Worm (Caenorhabditis elegans): ENCODE data around the gene K02F6.6.

K02F6.6 gene

ce11 chrII:2564899-2565298, 34.3 kb downstream of the K02F6.6 start, which contains the start of gene usp-39 (continued):
- TF ChIP-seq sptf-2 (GFP tag; optimal IDR thresholded peaks at IDR 0.05) (no peak), Y56A3A.18 (GFP tag; IDR thresholded peaks at IDR 0.05) (0 out of 2 replicates have a peak, but pooled peaks have one; percentile 60), atf-7 (tag; optimal IDR thresholded peaks at IDR 0.05) (no peak), hmg-1.2 (GFP tag; IDR thresholded peaks at IDR 0.05) (no peak; the same call in none of the 2 replicates), nhr-120 (GFP tag; IDR thresholded peaks at IDR 0.05) (no peak), dpl-1 (GFP tag; optimal IDR thresholded peaks at IDR 0.05) (peak; percentile 52), hmg-20 (GFP tag; IDR thresholded peaks at IDR 0.05) (0 out of 2 replicates have a peak, but pooled peaks have one; percentile 26), snpc-1.3 (tag; optimal IDR thresholded peaks at IDR 0.05; ENCODE audit: insufficient read depth) (peak; percentile 66), ceh-40 (GFP tag; IDR thresholded peaks at IDR 0.05) (no peak), F37B4.10 (GFP tag; IDR thresholded peaks at IDR 0.05) (no peak), Y53G8AR.9 (GFP tag; conservative IDR thresholded peaks at IDR 0.05) (no peak), F33H1.4 (GFP tag; IDR thresholded peaks at IDR 0.05) (peak; percentile 53), lin-35 (GFP tag; optimal IDR thresholded peaks at IDR 0.05) (peak in 1 of 3 experiments; percentile 89), madf-8 (GFP tag; conservative IDR thresholded peaks at IDR 0.05) (peak; percentile 43), ceh-91 (GFP tag; IDR thresholded peaks at IDR 0.05) (no peak), snpc-1.1 (tag; optimal IDR thresholded peaks at IDR 0.05; ENCODE audit: insufficient read depth) (peak; percentile 45), B0035.1 (tag; optimal IDR thresholded peaks at IDR 0.05) (no peak), pbrm-1 (GFP tag; IDR thresholded peaks at IDR 0.05) (0 out of 2 replicates have a peak, but pooled peaks have one; percentile 33), akir-1 (GFP tag; optimal IDR thresholded peaks at IDR 0.05) (no peak), F49E8.2 (tag; optimal IDR thresholded peaks at IDR 0.05; ENCODE audit: insufficient read depth) (peak; percentile 11), madf-6 (GFP tag; IDR thresholded peaks at IDR 0.05) (peak; percentile 74), madf-10 (tag; optimal IDR thresholded peaks at IDR 0.05) (no peak), rcor-1 (GFP tag; IDR thresholded peaks at IDR 0.05) (peak; percentile 69), lin-54 (GFP tag; optimal IDR thresholded peaks at IDR 0.05) (peak; percentile 84), bed-1 (GFP tag; IDR thresholded peaks at IDR 0.05) (no peak), K12H6.12 (tag; optimal IDR thresholded peaks at IDR 0.05) (no peak), tbp1 (GFP tag; optimal IDR thresholded peaks at IDR 0.05) (no peak), ceh-100 (GFP tag; IDR thresholded peaks at IDR 0.05) (peak; percentile 25; the same call in 1 of the 2 replicates), unc-62 (GFP tag; optimal IDR thresholded peaks at IDR 0.05) (no peak), him-1 (tag; optimal IDR thresholded peaks at IDR 0.05) (peak; percentile 25), nfya-1 (tag; optimal IDR thresholded peaks at IDR 0.05; ENCODE audit: borderline replicate concordance, insufficient read depth) (no peak), cebp-1 (GFP tag; IDR thresholded peaks at IDR 0.05) (no peak), cebp-1 (tag; optimal IDR thresholded peaks at IDR 0.05) (peak; percentile 66), D2030.7 (GFP tag; IDR thresholded peaks at IDR 0.05) (peak; percentile 60), dox-1 (GFP tag; IDR thresholded peaks at IDR 0.05) (no peak), ztf-28 (GFP tag; IDR thresholded peaks at IDR 0.05) (0 out of 2 replicates have a peak, but pooled peaks have one; percentile 29), Y67H2A.10 (GFP tag; conservative IDR thresholded peaks at IDR 0.05) (no peak), rpc-1 (optimal IDR thresholded peaks at IDR 0.05) (no peak), rpc-1 (tag; optimal IDR thresholded peaks at IDR 0.05) (no peak), ceh-58 (GFP tag; IDR thresholded peaks at IDR 0.05) (no peak), ama-1 (optimal IDR thresholded peaks at IDR 0.05) (no peak), ama-1 (GFP tag; optimal IDR thresholded peaks at IDR 0.05) (no peak), mcd-1 (GFP tag; IDR thresholded peaks at IDR 0.05) (peak; percentile 85), repo-1 (tag; optimal IDR thresholded peaks at IDR 0.05) (no peak), lin-26 (GFP tag; IDR thresholded peaks at IDR 0.05) (no peak), aptf-3 (GFP tag; IDR thresholded peaks at IDR 0.05) (no peak), ekl-4 (GFP tag; IDR thresholded peaks at IDR 0.05) (no peak), snpc-4 (GFP tag; optimal IDR thresholded peaks at IDR 0.05) (peak; percentile 60), snpc-4 (tag; optimal IDR thresholded peaks at IDR 0.05) (peak in 1 of 4 experiments; percentile 54), ztf-26 (tag; optimal IDR thresholded peaks at IDR 0.05) (no peak)
